In the genomic region with DNA sequence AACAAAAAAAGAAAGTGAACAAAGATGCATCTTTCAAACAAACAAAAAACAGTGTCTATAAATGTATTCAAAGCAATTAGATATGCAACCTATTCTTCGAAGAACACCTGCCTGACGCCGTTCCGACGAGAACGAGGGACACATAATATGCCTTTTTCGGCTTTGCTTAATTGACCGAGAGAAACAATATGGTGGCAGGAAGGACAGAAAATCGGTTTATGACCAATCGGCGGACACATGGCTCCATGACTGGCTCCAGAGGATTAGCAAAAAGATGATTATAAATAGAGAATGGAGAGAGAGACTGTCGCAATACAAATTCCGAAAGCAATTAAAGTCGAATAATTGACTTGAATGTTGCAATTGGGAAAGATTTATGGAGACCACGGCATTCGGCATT, we compare ENCODE assay signal across 3 worm cellular contexts.
TF ChIP-seq lines count a peak whose summit lies in the region.

No protein-coding gene starts in this region.

TF ChIP-seq in whole organism, L4 larva, 104 proteins besides CTCF, POLR2A, EP300 and RAD21:
- TF ChIP-seq set-16 (GFP tag; IDR thresholded peaks at IDR 0.05; lab: Robert Waterston, UW) (no peak), skn-1 (tag; optimal IDR thresholded peaks at IDR 0.05; lab: Kevin White, UChicago) (no peak), nhr-76 (tag; optimal IDR thresholded peaks at IDR 0.05; lab: Kevin White, UChicago) (no peak), R02D3.7 (tag; optimal IDR thresholded peaks at IDR 0.05; lab: Kevin White, UChicago) (no peak), aha-1 (tag; lab: Kevin White, UChicago) (peak; percentile 65)

TF ChIP-seq in whole organism, late embryonic, 69 proteins besides CTCF, POLR2A, EP300 and RAD21:
- TF ChIP-seq ahr-1 (tag; optimal IDR thresholded peaks at IDR 0.05; lab: Kevin White, UChicago) = no peak
- no peak for TF ChIP-seq ceh-48 (tag; optimal IDR thresholded peaks at IDR 0.05; lab: Kevin White, UChicago)
- no peak for TF ChIP-seq ceh-34 (tag; optimal IDR thresholded peaks at IDR 0.05; lab: Kevin White, UChicago)
- TF ChIP-seq unc-86 (tag; optimal IDR thresholded peaks at IDR 0.05; lab: Kevin White, UChicago) = no peak
- TF ChIP-seq nfya-1 (tag; optimal IDR thresholded peaks at IDR 0.05; lab: Kevin White, UChicago) = peak; percentile 33
- no peak for TF ChIP-seq fax-1 (tag; optimal IDR thresholded peaks at IDR 0.05; lab: Kevin White, UChicago)
- no peak for TF ChIP-seq sox-4 (tag; optimal IDR thresholded peaks at IDR 0.05; lab: Kevin White, UChicago)
- TF ChIP-seq unc-42 (tag; optimal IDR thresholded peaks at IDR 0.05; lab: Kevin White, UChicago) = peak; percentile 31
- TF ChIP-seq hlh-13 (GFP tag; optimal IDR thresholded peaks at IDR 0.05; lab: Kevin White, UChicago) = no peak

TF ChIP-seq in whole organism, mixed stage, embryonic, 35 proteins besides CTCF, POLR2A, EP300 and RAD21:
- TF ChIP-seq nhr-2 (tag; optimal IDR thresholded peaks at IDR 0.05; lab: Kevin White, UChicago) (peak; percentile 14), ceh-43 (GFP tag; optimal IDR thresholded peaks at IDR 0.05; lab: Kevin White, UChicago) (peak; percentile 36), nhr-28 (tag; optimal IDR thresholded peaks at IDR 0.05; lab: Kevin White, UChicago) (no peak), M03D4.4 (tag; optimal IDR thresholded peaks at IDR 0.05; lab: Kevin White, UChicago) (no peak), lin-32 (GFP tag; optimal IDR thresholded peaks at IDR 0.05; lab: Kevin White, UChicago) (peak; percentile 47), tbx-8 (GFP tag; optimal IDR thresholded peaks at IDR 0.05; lab: Kevin White, UChicago) (no peak), ces-1 (GFP tag; optimal IDR thresholded peaks at IDR 0.05; lab: Kevin White, UChicago) (peak; percentile 86)
